Fruit fly (Drosophila melanogaster): ENCODE results near the gene CG14989.

CG14989 gene

dm6 chr3L:4117493-4117892 lies 30.1 kb downstream of the CG14989 start:
- no peak for TF ChIP-seq usp (GFP tag; optimal IDR thresholded peaks at IDR 0.05)
- no peak for TF ChIP-seq psq (optimal IDR thresholded peaks at IDR 0.05)
- no peak for TF ChIP-seq CG8478 (optimal IDR thresholded peaks at IDR 0.05)
- no peak for TF ChIP-seq pan (optimal IDR thresholded peaks at IDR 0.05)
- no peak for TF ChIP-seq EcR (GFP tag; optimal IDR thresholded peaks at IDR 0.05)
- TF ChIP-seq Dll (optimal IDR thresholded peaks at IDR 0.05) = no peak

dm6 chr3L:4118339-4118738 lies 31.0 kb downstream of the CG14989 start:
- TF ChIP-seq CG8478 (optimal IDR thresholded peaks at IDR 0.05) (no peak), psq (optimal IDR thresholded peaks at IDR 0.05) (no peak), usp (GFP tag; optimal IDR thresholded peaks at IDR 0.05) (no peak), EcR (GFP tag; optimal IDR thresholded peaks at IDR 0.05) (no peak), Dll (optimal IDR thresholded peaks at IDR 0.05) (no peak)

dm6 chr3L:4119636-4120357 lies 32.4 kb downstream of the CG14989 start:
- no peak for TF ChIP-seq pan (optimal IDR thresholded peaks at IDR 0.05)
- TF ChIP-seq Dll (optimal IDR thresholded peaks at IDR 0.05) = no peak
- TF ChIP-seq CG8478 (optimal IDR thresholded peaks at IDR 0.05) = no peak
- no peak for TF ChIP-seq psq (optimal IDR thresholded peaks at IDR 0.05)
- TF ChIP-seq EcR (GFP tag; optimal IDR thresholded peaks at IDR 0.05) = no peak
- TF ChIP-seq usp (GFP tag; optimal IDR thresholded peaks at IDR 0.05) = no peak

- TF ChIP-seq psq (optimal IDR thresholded peaks at IDR 0.05) (no peak), Dll (optimal IDR thresholded peaks at IDR 0.05) (no peak), EcR (GFP tag; optimal IDR thresholded peaks at IDR 0.05) (no peak), usp (GFP tag; optimal IDR thresholded peaks at IDR 0.05) (no peak), pan (optimal IDR thresholded peaks at IDR 0.05) (no peak)
Observed at dm6 chr3L:4120358-4121349, 33.3 kb downstream of the CG14989 start.

dm6 chr3L:4121589-4121988 lies 34.2 kb downstream of the CG14989 start:
- no peak for TF ChIP-seq Dll (optimal IDR thresholded peaks at IDR 0.05)
- no peak for TF ChIP-seq EcR (GFP tag; optimal IDR thresholded peaks at IDR 0.05)
- no peak for TF ChIP-seq CG8478 (optimal IDR thresholded peaks at IDR 0.05)
- TF ChIP-seq psq (optimal IDR thresholded peaks at IDR 0.05) = no peak
- TF ChIP-seq usp (GFP tag; optimal IDR thresholded peaks at IDR 0.05) = no peak
- no peak for TF ChIP-seq pan (optimal IDR thresholded peaks at IDR 0.05)

- no peak for TF ChIP-seq EcR (GFP tag; optimal IDR thresholded peaks at IDR 0.05)
- no peak for TF ChIP-seq Dll (optimal IDR thresholded peaks at IDR 0.05)
- TF ChIP-seq usp (GFP tag; optimal IDR thresholded peaks at IDR 0.05) = no peak
- no peak for TF ChIP-seq CG8478 (optimal IDR thresholded peaks at IDR 0.05)
- no peak for TF ChIP-seq psq (optimal IDR thresholded peaks at IDR 0.05)
- TF ChIP-seq pan (optimal IDR thresholded peaks at IDR 0.05) = no peak
Observed at dm6 chr3L:4122185-4122767, 34.9 kb downstream of the CG14989 start, which contains the start of gene Chd64. Gene Chd64 (minus strand): TSS chr3L:4122388.

dm6 chr3L:4125709-4126108 lies 38.3 kb downstream of the CG14989 start:
- no peak for TF ChIP-seq EcR (GFP tag; optimal IDR thresholded peaks at IDR 0.05)
- no peak for TF ChIP-seq Dll (optimal IDR thresholded peaks at IDR 0.05)
- no peak for TF ChIP-seq pan (optimal IDR thresholded peaks at IDR 0.05)
- no peak for TF ChIP-seq usp (GFP tag; optimal IDR thresholded peaks at IDR 0.05)
- no peak for TF ChIP-seq psq (optimal IDR thresholded peaks at IDR 0.05)
- no peak for TF ChIP-seq CG8478 (optimal IDR thresholded peaks at IDR 0.05)

dm6 chr3L:4128579-4128978 lies 41.2 kb downstream of the CG14989 start:
- TF ChIP-seq usp (GFP tag; optimal IDR thresholded peaks at IDR 0.05) (no peak), Dll (optimal IDR thresholded peaks at IDR 0.05) (no peak)

dm6 chr3L:4130743-4131142 lies 43.4 kb downstream of the CG14989 start:
- no peak for TF ChIP-seq Dll (optimal IDR thresholded peaks at IDR 0.05)
- TF ChIP-seq usp (GFP tag; optimal IDR thresholded peaks at IDR 0.05) = no peak
- no peak for TF ChIP-seq psq (optimal IDR thresholded peaks at IDR 0.05)

dm6 chr3L:4132585-4132984 lies 45.2 kb downstream of the CG14989 start:
- TF ChIP-seq EcR (GFP tag; optimal IDR thresholded peaks at IDR 0.05) (no peak), Dll (optimal IDR thresholded peaks at IDR 0.05) (no peak), psq (optimal IDR thresholded peaks at IDR 0.05) (no peak)

- TF ChIP-seq usp (GFP tag; optimal IDR thresholded peaks at IDR 0.05) = no peak
- no peak for TF ChIP-seq psq (optimal IDR thresholded peaks at IDR 0.05)
- no peak for TF ChIP-seq CG8478 (optimal IDR thresholded peaks at IDR 0.05)
- no peak for TF ChIP-seq Dll (optimal IDR thresholded peaks at IDR 0.05)
- TF ChIP-seq pan (optimal IDR thresholded peaks at IDR 0.05) = no peak
- TF ChIP-seq EcR (GFP tag; optimal IDR thresholded peaks at IDR 0.05) = no peak
Observed at dm6 chr3L:4133724-4134678, 46.6 kb downstream of the CG14989 start, which contains the start of gene ens. Gene ens (minus strand): TSS chr3L:4134550.
